Worm (Caenorhabditis elegans): ENCODE data around the gene dpy-27.
A peak's percentile ranks its signal among the peaks of the same experiment; 100 is the strongest.

Gene dpy-27

ce11 chrIII:3819579-3819978, at the start of gene dpy-27:
Gene dpy-27, minus strand, starts transcription at chrIII:3819679.
- TF ChIP-seq fkh-2 (tag; optimal IDR thresholded peaks at IDR 0.05), result no peak
- no peak for TF ChIP-seq ama-1 (optimal IDR thresholded peaks at IDR 0.05)
- TF ChIP-seq fos-1 (tag; optimal IDR thresholded peaks at IDR 0.05), result no peak
- no peak for TF ChIP-seq lsy-12 (tag; optimal IDR thresholded peaks at IDR 0.05)
- no peak for TF ChIP-seq pha-4 (tag; optimal IDR thresholded peaks at IDR 0.05)
- TF ChIP-seq ceh-82 (tag; optimal IDR thresholded peaks at IDR 0.05), result no peak
- TF ChIP-seq elt-1 (tag; optimal IDR thresholded peaks at IDR 0.05), result no peak
- no peak for TF ChIP-seq snpc-4 (tag; optimal IDR thresholded peaks at IDR 0.05)
- no peak for TF ChIP-seq tbx-2 (tag; optimal IDR thresholded peaks at IDR 0.05)
- no peak for TF ChIP-seq mml-1 (tag; optimal IDR thresholded peaks at IDR 0.05)
- TF ChIP-seq ztf-4 (tag; optimal IDR thresholded peaks at IDR 0.05), result no peak
- no peak for TF ChIP-seq hmg-11 (tag; optimal IDR thresholded peaks at IDR 0.05)
- no peak for TF ChIP-seq elt-3 (tag; optimal IDR thresholded peaks at IDR 0.05)
- TF ChIP-seq skn-1 (tag; optimal IDR thresholded peaks at IDR 0.05), result no peak
- TF ChIP-seq nhr-77 (tag; optimal IDR thresholded peaks at IDR 0.05), result no peak
- no peak for TF ChIP-seq sea-2 (GFP tag; optimal IDR thresholded peaks at IDR 0.05)
- no peak for TF ChIP-seq unc-62 (GFP tag; optimal IDR thresholded peaks at IDR 0.05)
- TF ChIP-seq lin-39 (tag; optimal IDR thresholded peaks at IDR 0.05), result no peak

- TF ChIP-seq jun-1 (tag; optimal IDR thresholded peaks at IDR 0.05) (no peak), lsy-12 (tag; optimal IDR thresholded peaks at IDR 0.05) (no peak), ceh-9 (tag; optimal IDR thresholded peaks at IDR 0.05) (no peak), ztf-11 (tag; optimal IDR thresholded peaks at IDR 0.05) (no peak), pha-4 (tag; optimal IDR thresholded peaks at IDR 0.05) (no peak), ceh-28 (tag; optimal IDR thresholded peaks at IDR 0.05) (no peak), aly-2 (tag; optimal IDR thresholded peaks at IDR 0.05) (no peak), unc-62 (GFP tag; optimal IDR thresholded peaks at IDR 0.05) (no peak), egl-27 (tag; optimal IDR thresholded peaks at IDR 0.05) (no peak), daf-12 (tag; optimal IDR thresholded peaks at IDR 0.05) (no peak), lin-15B (tag; optimal IDR thresholded peaks at IDR 0.05) (no peak), nhr-43 (tag; optimal IDR thresholded peaks at IDR 0.05; ENCODE audit: poor library complexity, severe bottlenecking) (no peak), eor-1 (tag; optimal IDR thresholded peaks at IDR 0.05) (no peak), ceh-16 (tag; optimal IDR thresholded peaks at IDR 0.05) (no peak), ztf-4 (tag; optimal IDR thresholded peaks at IDR 0.05) (no peak)
Measured at ce11 chrIII:3867937-3868929, 48.8 kb upstream of the dpy-27 start.

ce11 chrIII:3867378-3867904, 48.0 kb upstream of the dpy-27 start, which contains the start of gene rpl-3:
Gene rpl-3, plus strand, starts transcription at chrIII:3867854.
- TF ChIP-seq elt-3 (tag; optimal IDR thresholded peaks at IDR 0.05), result peak; percentile 83 to 100 (median 98)
- peak; percentile 99 for TF ChIP-seq elt-2 (tag; optimal IDR thresholded peaks at IDR 0.05)
- peak; percentile 100 for TF ChIP-seq nhr-11 (tag; optimal IDR thresholded peaks at IDR 0.05)
- TF ChIP-seq ceh-82 (tag; optimal IDR thresholded peaks at IDR 0.05), result peak; percentile 100
- TF ChIP-seq lsy-12 (tag; optimal IDR thresholded peaks at IDR 0.05), result peak; percentile 100
- peak; percentile 99 for TF ChIP-seq skn-1 (tag; optimal IDR thresholded peaks at IDR 0.05)
- peak; percentile 100 for TF ChIP-seq pha-4 (tag; optimal IDR thresholded peaks at IDR 0.05)
- peak; percentile 96 for TF ChIP-seq nhr-76 (tag; optimal IDR thresholded peaks at IDR 0.05)
- TF ChIP-seq ztf-11 (tag; optimal IDR thresholded peaks at IDR 0.05), result peak; percentile 80
- TF ChIP-seq aly-2 (tag; optimal IDR thresholded peaks at IDR 0.05), result peak; percentile 100
- peak; percentile 67 for TF ChIP-seq nhr-237 (tag; optimal IDR thresholded peaks at IDR 0.05)
- peak; percentile 100 for TF ChIP-seq nhr-23 (tag; optimal IDR thresholded peaks at IDR 0.05)
- peak; percentile 85 for TF ChIP-seq ceh-16 (tag; optimal IDR thresholded peaks at IDR 0.05)
- peak; percentile 98 for TF ChIP-seq egl-5 (tag; optimal IDR thresholded peaks at IDR 0.05)
- peak; percentile 100 for TF ChIP-seq unc-62 (GFP tag; optimal IDR thresholded peaks at IDR 0.05)
- TF ChIP-seq ZK546.5 (tag; optimal IDR thresholded peaks at IDR 0.05), result peak; percentile 85
- peak; percentile 98 for TF ChIP-seq ceh-28 (tag; optimal IDR thresholded peaks at IDR 0.05)
- TF ChIP-seq fkh-2 (tag; optimal IDR thresholded peaks at IDR 0.05), result peak; percentile 90
- TF ChIP-seq nfya-1 (tag; optimal IDR thresholded peaks at IDR 0.05; ENCODE audit: insufficient read depth), result peak; percentile 100
- peak; percentile 100 for TF ChIP-seq hmg-11 (tag; optimal IDR thresholded peaks at IDR 0.05)
- TF ChIP-seq lin-39 (tag; optimal IDR thresholded peaks at IDR 0.05), result peak; percentile 100
- TF ChIP-seq sea-2 (GFP tag; optimal IDR thresholded peaks at IDR 0.05), result peak; percentile 72
- peak; percentile 97 for TF ChIP-seq nhr-77 (tag; optimal IDR thresholded peaks at IDR 0.05)
- TF ChIP-seq snpc-4 (tag; optimal IDR thresholded peaks at IDR 0.05), result peak; percentile 98
- TF ChIP-seq zag-1 (tag; optimal IDR thresholded peaks at IDR 0.05), result peak; percentile 97
- TF ChIP-seq lin-15B (tag; optimal IDR thresholded peaks at IDR 0.05), result peak; percentile 100
- TF ChIP-seq ztf-4 (tag; optimal IDR thresholded peaks at IDR 0.05), result peak; percentile 98
- peak; percentile 98 for TF ChIP-seq elt-1 (tag; optimal IDR thresholded peaks at IDR 0.05)
- TF ChIP-seq ceh-9 (tag; optimal IDR thresholded peaks at IDR 0.05), result no peak
- peak; percentile 99 for TF ChIP-seq egl-27 (tag; optimal IDR thresholded peaks at IDR 0.05)
- peak; percentile 76 for TF ChIP-seq nhr-67 (tag; optimal IDR thresholded peaks at IDR 0.05)
- TF ChIP-seq pqm-1 (tag; optimal IDR thresholded peaks at IDR 0.05), result peak; percentile 99
- TF ChIP-seq fos-1 (tag; optimal IDR thresholded peaks at IDR 0.05), result peak; percentile 100
- no peak for TF ChIP-seq mml-1 (tag; optimal IDR thresholded peaks at IDR 0.05)
- peak; percentile 100 for TF ChIP-seq jun-1 (tag; optimal IDR thresholded peaks at IDR 0.05)
- peak; percentile 100 for TF ChIP-seq nhr-25 (tag; optimal IDR thresholded peaks at IDR 0.05)
- peak; percentile 93 for TF ChIP-seq mdl-1 (tag; optimal IDR thresholded peaks at IDR 0.05)
- peak; percentile 94 for TF ChIP-seq ama-1 (optimal IDR thresholded peaks at IDR 0.05)
- peak; percentile 99 for TF ChIP-seq nhr-43 (tag; optimal IDR thresholded peaks at IDR 0.05; ENCODE audit: poor library complexity, severe bottlenecking)
